Fruit fly (Drosophila melanogaster) whole organism, embryonic: ENCODE results near the gene jim.

Experiments
- ATbp ChIP-seq: fragments of 200-800 bp; sonication (Bioruptor generic); optimal IDR thresholded peaks from 2 replicates; lab custom pipeline; 2017; ENCODE audit warnings: missing biosample characterization, mild to moderate bottlenecking, missing genetic modification characterization, missing genetic modification reagents
- CG10366 ChIP-seq: fragments of 200-800 bp; sonication (Bioruptor generic); IDR thresholded peaks from 2 replicates; pipeline ENCODE4 v1.3.6; 2022; ENCODE audit warnings: missing biosample characterization, missing genetic modification characterization
- CG10431 ChIP-seq: fragments of 200-800 bp; sonication (Bioruptor generic); optimal IDR thresholded peaks from 3 replicates; lab custom pipeline; 2018; ENCODE audit warnings: missing biosample characterization, mild to moderate bottlenecking, missing genetic modification characterization
- CG11085 ChIP-seq: fragments of 200-800 bp; sonication (Bioruptor generic); IDR thresholded peaks from 2 replicates; pipeline ENCODE4 v1.3.6; 2022; ENCODE audit warnings: missing biosample characterization, missing genetic modification characterization
- CG12299 ChIP-seq: fragments of 200-800 bp; sonication (Bioruptor generic); optimal IDR thresholded peaks from 2 replicates; lab custom pipeline; 2018; ENCODE audit warnings: missing biosample characterization, mild to moderate bottlenecking, missing genetic modification characterization
- CG13424 ChIP-seq: fragments of 200-800 bp; sonication (Bioruptor generic); optimal IDR thresholded peaks from 2 replicates; lab custom pipeline; 2019; ENCODE audit warnings: missing biosample characterization, mild to moderate bottlenecking, missing genetic modification characterization, moderate library complexity
- CG1603 ChIP-seq: fragments of 200-800 bp; sonication (Bioruptor generic); optimal IDR thresholded peaks from 2 replicates; lab custom pipeline; 2019; ENCODE audit warnings: missing biosample characterization, mild to moderate bottlenecking, missing genetic modification characterization, moderate library complexity
- CG17359 ChIP-seq: fragments of 200-800 bp; sonication (Bioruptor generic); optimal IDR thresholded peaks from 3 replicates; lab custom pipeline; 2018; ENCODE audit warnings: missing biosample characterization, mild to moderate bottlenecking, missing genetic modification characterization, moderate library complexity
- CG17361 ChIP-seq: fragments of 200-800 bp; sonication (Bioruptor generic); IDR thresholded peaks from 3 replicates; pipeline ENCODE4 v1.3.6; 2022; ENCODE audit warnings: missing biosample characterization, missing genetic modification characterization
- CG18476 ChIP-seq: fragments of 200-800 bp; sonication (Bioruptor generic); optimal IDR thresholded peaks from 2 replicates; lab custom pipeline; 2016; ENCODE audit warnings: missing biosample characterization, mild to moderate bottlenecking, missing genetic modification characterization
- CG2712 ChIP-seq: fragments of 200-800 bp; optimal IDR thresholded peaks from 3 replicates; lab custom pipeline; 2019; ENCODE audit warnings: missing biosample characterization, mild to moderate bottlenecking, missing genetic modification characterization, moderate library complexity
- CG30020 ChIP-seq: fragments of 200-800 bp; optimal IDR thresholded peaks from 2 replicates; lab custom pipeline; 2019; ENCODE audit warnings: missing biosample characterization, mild to moderate bottlenecking, missing genetic modification characterization, moderate library complexity
- CG31388 ChIP-seq: fragments of 200-800 bp; sonication (Bioruptor generic); optimal IDR thresholded peaks from 2 replicates; lab custom pipeline; 2016; ENCODE audit warnings: missing biosample characterization, missing genetic modification characterization
- CG4328 ChIP-seq: fragments of 200-800 bp; sonication (Bioruptor generic); optimal IDR thresholded peaks from 3 replicates; lab custom pipeline; 2017; ENCODE audit warnings: missing biosample characterization, missing genetic modification reagents, missing genetic modification characterization
- CG7745 ChIP-seq: fragments of 200-800 bp; sonication (Bioruptor generic); optimal IDR thresholded peaks from 2 replicates; lab custom pipeline; 2018; ENCODE audit warnings: missing biosample characterization, mild to moderate bottlenecking, missing genetic modification characterization, moderate library complexity
- CG8944 ChIP-seq: fragments of 200-800 bp; sonication (Bioruptor generic); optimal IDR thresholded peaks from 3 replicates; lab custom pipeline; 2016; ENCODE audit warnings: missing biosample characterization, missing genetic modification characterization
- Dip2 ChIP-seq: fragments of 200-800 bp; sonication (Bioruptor generic); IDR thresholded peaks from 2 replicates; pipeline ENCODE4 v1.3.6; 2022; ENCODE audit warnings: missing biosample characterization, missing genetic modification characterization
- Doc3 ChIP-seq: fragments of 200-800 bp; sonication (Bioruptor generic); IDR thresholded peaks from 3 replicates; pipeline ENCODE4 v1.3.6; 2022; ENCODE audit warnings: missing biosample characterization, missing genetic modification characterization; ENCODE audit not compliant: partially characterized antibody
- Dref ChIP-seq: fragments of 200-800 bp; sonication (Bioruptor generic); IDR thresholded peaks from 2 replicates; pipeline ENCODE4 v1.3.6; 2022; ENCODE audit warnings: missing biosample characterization, missing genetic modification characterization
- Fer3 ChIP-seq: fragments of 200-800 bp; sonication (Bioruptor generic); optimal IDR thresholded peaks from 2 replicates; lab custom pipeline; 2018; ENCODE audit warnings: missing biosample characterization, mild to moderate bottlenecking, missing genetic modification characterization, moderate library complexity
- Hand ChIP-seq: fragments of 200-800 bp; sonication (Bioruptor generic); optimal IDR thresholded peaks from 2 replicates; lab custom pipeline; 2017; ENCODE audit warnings: mild to moderate bottlenecking, missing biosample characterization, missing genetic modification reagents, missing genetic modification characterization
- Hsf ChIP-seq: fragments of 200-800 bp; sonication (Bioruptor generic); optimal IDR thresholded peaks from 3 replicates; lab custom pipeline; 2016; ENCODE audit warnings: missing biosample characterization, missing genetic modification characterization
- Lim3 ChIP-seq: fragments of 200-800 bp; sonication (Bioruptor generic); IDR thresholded peaks from 2 replicates; pipeline ENCODE4 v1.3.6; 2022; ENCODE audit warnings: missing biosample characterization, missing genetic modification characterization
- Scr ChIP-seq: fragments of 200-800 bp; sonication (Bioruptor generic); IDR thresholded peaks from 2 replicates; pipeline ENCODE4 v1.3.6; 2022; ENCODE audit warnings: missing biosample characterization, missing genetic modification characterization; ENCODE audit not compliant: partially characterized antibody
- Sin3A ChIP-seq: fragments of >200 bp; optimal IDR thresholded peaks from 2 replicates; lab custom pipeline; 2018
- TFAM ChIP-seq: fragments of 200-800 bp; sonication (Bioruptor generic); optimal IDR thresholded peaks from 2 replicates; lab custom pipeline; 2017; ENCODE audit warnings: missing biosample characterization, missing genetic modification characterization, inconsistent platforms
- Trl ChIP-seq, 3 experiments: fragments of >200 bp in 2 of 3; fragments of 200-800 bp in 1 of 3; sonication (Bioruptor generic) in 1 of 3; optimal IDR thresholded peaks; 2 replicates in 1 of 3; 3 replicates in 2 of 3; lab custom pipeline; 2016 to 2017; ENCODE audit warnings: missing biosample characterization in 1 of 3, missing genetic modification characterization in 1 of 3
- YL-1 ChIP-seq: fragments of 200-800 bp; sonication (Bioruptor generic); optimal IDR thresholded peaks from 3 replicates; lab custom pipeline; 2017; ENCODE audit warnings: missing biosample characterization, mild to moderate bottlenecking, missing genetic modification characterization
- bab2 ChIP-seq: fragments of 200-800 bp; sonication (Bioruptor generic); optimal IDR thresholded peaks from 2 replicates; lab custom pipeline; 2016; ENCODE audit warnings: missing biosample characterization, missing genetic modification characterization
- croc ChIP-seq: fragments of 200-800 bp; sonication (Bioruptor generic); conservative IDR thresholded peaks from 3 replicates; pipeline ENCODE4 v1.3.6; 2022; ENCODE audit warnings: missing biosample characterization, missing genetic modification characterization
- crol ChIP-seq: fragments of 200-800 bp; sonication (Bioruptor generic); IDR thresholded peaks from 2 replicates; pipeline ENCODE4 v1.3.6; 2022; ENCODE audit warnings: missing biosample characterization, missing genetic modification characterization
- dati ChIP-seq: fragments of 200-800 bp; sonication (Bioruptor generic); IDR thresholded peaks from 2 replicates; pipeline ENCODE4 v1.3.6; 2022; ENCODE audit warnings: missing biosample characterization, missing genetic modification characterization
- dpn ChIP-seq, 2 experiments: fragments of 200-800 bp; sonication (Bioruptor generic); optimal IDR thresholded peaks; 3 replicates each; lab custom pipeline; 2016; ENCODE audit warnings: missing biosample characterization in 2 of 2, missing genetic modification characterization in 2 of 2
- dysf ChIP-seq: fragments of 200-800 bp; sonication (Bioruptor generic); IDR thresholded peaks from 3 replicates; pipeline ENCODE4 v1.3.6; 2022; ENCODE audit warnings: missing biosample characterization, missing genetic modification characterization
- ewg ChIP-seq: fragments of 200-800 bp; sonication (Bioruptor generic); optimal IDR thresholded peaks from 3 replicates; lab custom pipeline; 2017; ENCODE audit warnings: mild to moderate bottlenecking, missing biosample characterization, missing genetic modification reagents, missing genetic modification characterization
- exex ChIP-seq: fragments of 200-800 bp; sonication (Bioruptor generic); optimal IDR thresholded peaks from 4 replicates; lab custom pipeline; 2018; ENCODE audit warnings: missing biosample characterization, mild to moderate bottlenecking, missing genetic modification characterization, moderate library complexity
- grn ChIP-seq: fragments of 200-800 bp; sonication (Bioruptor generic); optimal IDR thresholded peaks from 3 replicates; lab custom pipeline; 2017; ENCODE audit warnings: missing biosample characterization, missing genetic modification characterization
- gt ChIP-seq: fragments of 200-800 bp; sonication (Bioruptor generic); IDR thresholded peaks from 2 replicates; pipeline ENCODE4 v1.3.6; 2022; ENCODE audit warnings: missing biosample characterization, missing genetic modification characterization
- her ChIP-seq: fragments of 200-800 bp; sonication (Bioruptor generic); optimal IDR thresholded peaks from 2 replicates; lab custom pipeline; 2016; ENCODE audit warnings: missing biosample characterization, missing genetic modification characterization
- inv ChIP-seq: fragments of 200-800 bp; sonication (Bioruptor generic); IDR thresholded peaks from 2 replicates; pipeline ENCODE4 v1.3.6; 2022; ENCODE audit warnings: missing biosample characterization, missing genetic modification characterization; ENCODE audit not compliant: partially characterized antibody
- kni ChIP-seq: fragments of 200-800 bp; sonication (Bioruptor generic); optimal IDR thresholded peaks from 3 replicates; lab custom pipeline; 2017; ENCODE audit warnings: mild to moderate bottlenecking, missing biosample characterization, missing genetic modification reagents, missing genetic modification characterization
- luna ChIP-seq: fragments of 200-800 bp; sonication (Bioruptor generic); optimal IDR thresholded peaks from 2 replicates; lab custom pipeline; 2016; ENCODE audit warnings: missing biosample characterization, missing genetic modification characterization
- mam ChIP-seq: fragments of 200-800 bp; sonication (Bioruptor generic); optimal IDR thresholded peaks from 3 replicates; lab custom pipeline; 2016; ENCODE audit warnings: missing biosample characterization, missing genetic modification characterization
- ro ChIP-seq: fragments of 200-800 bp; sonication (Bioruptor generic); IDR thresholded peaks from 2 replicates; pipeline ENCODE4 v1.3.6; 2022; ENCODE audit warnings: missing biosample characterization, missing genetic modification characterization
- sima ChIP-seq: fragments of 200-800 bp; sonication (Bioruptor generic); optimal IDR thresholded peaks from 2 replicates; lab custom pipeline; 2016; ENCODE audit warnings: missing biosample characterization, missing genetic modification characterization
- sisA ChIP-seq: fragments of 200-800 bp; sonication (Bioruptor generic); IDR thresholded peaks from 2 replicates; pipeline ENCODE4 v1.3.6; 2022; ENCODE audit warnings: missing biosample characterization, missing genetic modification characterization
- slou ChIP-seq: fragments of 200-800 bp; sonication (Bioruptor generic); optimal IDR thresholded peaks from 3 replicates; lab custom pipeline; 2016; ENCODE audit warnings: missing biosample characterization, missing genetic modification characterization
- so ChIP-seq: fragments of 200-800 bp; sonication (Bioruptor generic); IDR thresholded peaks from 3 replicates; pipeline ENCODE4 v1.3.6; 2022; ENCODE audit warnings: missing biosample characterization, missing genetic modification characterization
- tll ChIP-seq, 2 experiments: fragments of 200-800 bp in 1 of 2; fragments of >200 bp in 1 of 2; sonication (Bioruptor generic) in 1 of 2; optimal IDR thresholded peaks; 2 replicates each; lab custom pipeline; 2017 to 2019; ENCODE audit warnings: missing biosample characterization in 2 of 2, missing genetic modification characterization in 2 of 2, mild to moderate bottlenecking in 1 of 2, moderate library complexity in 1 of 2
- usp ChIP-seq: fragments of >200 bp; optimal IDR thresholded peaks from 2 replicates; lab custom pipeline; 2017; ENCODE audit warnings: missing biosample characterization, missing genetic modification characterization
- zfh2 ChIP-seq: fragments of 200-800 bp; sonication (Bioruptor generic); optimal IDR thresholded peaks from 2 replicates; lab custom pipeline; 2016; ENCODE audit warnings: missing biosample characterization, missing genetic modification characterization

The jim gene

dm6 chr3L:22868070-22868469, 33.1 kb upstream of the jim start, which contains the start of gene EMC4 (continued):
- TF ChIP-seq ATbp (no peak), CG12299 (tag; lab: Kevin White, UChicago) (no peak), CG13424 (tag; lab: Kevin White, UChicago) (peak; percentile 7), ro (GFP tag; lab: Robert Waterston, UW) (no peak), dati (no peak), CG10366 (peak; percentile 31; the same call in 1 of the 2 replicates), CG17361 (peak; percentile 27; the same call in 1 of the 3 replicates), bab2 (GFP tag; lab: Kevin White, UChicago) (peak; percentile 36), sisA (GFP tag; lab: Robert Waterston, UW) (no peak), ewg (GFP tag; lab: Kevin White, UChicago) (peak; percentile 20), slou (GFP tag; lab: Kevin White, UChicago) (no peak), sima (GFP tag; lab: Kevin White, UChicago) (no peak), luna (GFP tag; lab: Kevin White, UChicago) (no peak), so (GFP tag; lab: Robert Waterston, UW) (no peak), CG2712 (tag; lab: Kevin White, UChicago) (peak; percentile 36), dpn (GFP tag; optimal IDR thresholded peaks at IDR 0.05; lab: Kevin White, UChicago) (peak; percentile 53 to 62), Doc3 (GFP tag; lab: Robert Waterston, UW) (peak; percentile 36; the same call in 1 of the 3 replicates), Trl (optimal IDR thresholded peaks at IDR 0.05; lab: Kevin White, UChicago) (no peak), Trl (GFP tag; optimal IDR thresholded peaks at IDR 0.05; lab: Kevin White, UChicago) (peak; percentile 42), Sin3A (lab: Kevin White, UChicago) (peak; percentile 30), CG31388 (GFP tag; lab: Kevin White, UChicago) (no peak), CG17359 (tag; lab: Kevin White, UChicago) (peak; percentile 35), CG4328 (GFP tag; lab: Kevin White, UChicago) (no peak), Hsf (GFP tag; lab: Kevin White, UChicago) (peak; percentile 61), Scr (GFP tag; lab: Robert Waterston, UW) (peak; percentile 65), Hand (GFP tag; lab: Kevin White, UChicago) (no peak), Fer3 (peak; percentile 51), exex (tag; lab: Kevin White, UChicago) (no peak), TFAM (GFP tag; lab: Kevin White, UChicago) (no peak), Dref (peak; percentile 93), tll (GFP tag; optimal IDR thresholded peaks at IDR 0.05; lab: Kevin White, UChicago) (no peak), CG8944 (GFP tag; lab: Kevin White, UChicago) (no peak), her (GFP tag; lab: Kevin White, UChicago) (peak; percentile 65), dysf (GFP tag; lab: Robert Waterston, UW) (no peak), YL-1 (peak; percentile 96), kni (GFP tag; lab: Kevin White, UChicago) (no peak), Dip2 (GFP tag; lab: Robert Waterston, UW) (no peak), CG1603 (tag; lab: Kevin White, UChicago) (peak; percentile 57), CG11085 (GFP tag; lab: Robert Waterston, UW) (no peak), inv (GFP tag; lab: Robert Waterston, UW) (peak; percentile 41; the same call in 1 of the 2 replicates), gt (GFP tag; lab: Robert Waterston, UW) (no peak), grn (GFP tag; lab: Kevin White, UChicago) (no peak), CG30020 (tag; lab: Kevin White, UChicago) (peak; percentile 32), CG18476 (GFP tag; lab: Kevin White, UChicago) (peak; percentile 28), crol (GFP tag; lab: Robert Waterston, UW) (no peak), CG7745 (tag; lab: Kevin White, UChicago) (no peak), croc (GFP tag; lab: Robert Waterston, UW) (no peak), CG10431 (GFP tag; lab: Kevin White, UChicago) (no peak), usp (GFP tag; lab: Kevin White, UChicago) (no peak), mam (GFP tag; lab: Kevin White, UChicago) (peak; percentile 70), zfh2 (GFP tag; lab: Kevin White, UChicago) (peak; percentile 62), Lim3 (no peak)
